Worm (Caenorhabditis elegans) whole organism, mixed stage, embryonic: Measurements from ENCODE around the gene pst-2.

ENCODE experiments used
- M03D4.4 ChIP-seq: sonication (generic microtip); optimal IDR thresholded peaks from 2 replicates; lab custom pipeline; 2017; ENCODE audit warnings: mild to moderate bottlenecking, missing genetic modification characterization, missing compliant biosample characterization
- bed-3 ChIP-seq: fragments of 200-800 bp; sonication (Bioruptor generic); optimal IDR thresholded peaks from 3 replicates; lab custom pipeline; 2018; ENCODE audit warnings: mild to moderate bottlenecking, missing genetic modification characterization, moderate library complexity, missing compliant biosample characterization
- ceh-39 ChIP-seq: fragments of 150-350 bp; optimal IDR thresholded peaks from 2 replicates; lab custom pipeline; 2014; ENCODE audit warnings: missing biosample characterization, missing genetic modification characterization
- ceh-43 ChIP-seq: fragments of 200-800 bp; sonication (Bioruptor generic); optimal IDR thresholded peaks from 2 replicates; lab custom pipeline; 2018; ENCODE audit warnings: mild to moderate bottlenecking, missing genetic modification characterization, moderate library complexity, missing compliant biosample characterization
- ceh-83 ChIP-seq: fragments of 200-800 bp; sonication (Bioruptor generic); optimal IDR thresholded peaks from 2 replicates; lab custom pipeline; 2018; ENCODE audit warnings: mild to moderate bottlenecking, missing genetic modification characterization, missing compliant biosample characterization
- ces-1 ChIP-seq: fragments of 150-350 bp; optimal IDR thresholded peaks from 2 replicates; lab custom pipeline; 2014; ENCODE audit warnings: missing biosample characterization, missing genetic modification reagents, missing genetic modification characterization
- cnd-1 ChIP-seq: fragments of 200-800 bp; sonication (Bioruptor generic); optimal IDR thresholded peaks from 2 replicates; lab custom pipeline; 2018; ENCODE audit warnings: mild to moderate bottlenecking, missing genetic modification characterization, missing compliant biosample characterization
- drap-1 ChIP-seq: fragments of 200-800 bp; sonication (Bioruptor generic); optimal IDR thresholded peaks from 3 replicates; lab custom pipeline; 2018; ENCODE audit warnings: mild to moderate bottlenecking, missing genetic modification characterization, missing compliant biosample characterization
- elt-1 ChIP-seq: sonication (generic microtip); optimal IDR thresholded peaks from 2 replicates; lab custom pipeline; 2017; ENCODE audit warnings: missing genetic modification characterization, mild to moderate bottlenecking, missing compliant biosample characterization, antibody characterized with exemption, moderate library complexity, borderline replicate concordance; ENCODE audit not compliant: insufficient read depth
- flh-1 ChIP-seq: fragments of 200-800 bp; sonication (Bioruptor generic); optimal IDR thresholded peaks from 2 replicates; lab custom pipeline; 2018; ENCODE audit warnings: mild to moderate bottlenecking, missing genetic modification characterization, moderate library complexity, missing compliant biosample characterization
- ham-2 ChIP-seq: fragments of 200-800 bp; sonication (Bioruptor generic); optimal IDR thresholded peaks from 2 replicates; lab custom pipeline; 2018; ENCODE audit warnings: mild to moderate bottlenecking, missing genetic modification characterization, missing compliant biosample characterization
- hlh-1 ChIP-seq: fragments of 150-350 bp; optimal IDR thresholded peaks from 2 replicates; lab custom pipeline; 2014; ENCODE audit warnings: missing biosample characterization, missing genetic modification reagents, missing genetic modification characterization
- lsy-2 ChIP-seq: fragments of 150-350 bp; optimal IDR thresholded peaks from 2 replicates; lab custom pipeline; 2014; ENCODE audit warnings: missing biosample characterization, missing genetic modification characterization
- mep-1 ChIP-seq: fragments of 150-350 bp; optimal IDR thresholded peaks from 2 replicates; lab custom pipeline; 2017; ENCODE audit warnings: missing biosample characterization, missing genetic modification reagents, missing genetic modification characterization, inconsistent platforms
- mls-2 ChIP-seq: sonication (generic microtip); optimal IDR thresholded peaks from 2 replicates; lab custom pipeline; 2016; ENCODE audit warnings: mild to moderate bottlenecking, missing genetic modification characterization, moderate library complexity, missing compliant biosample characterization
- nhr-12 ChIP-seq: fragments of 150-350 bp; optimal IDR thresholded peaks from 2 replicates; lab custom pipeline; 2014; ENCODE audit warnings: missing biosample characterization, missing genetic modification characterization
- nhr-2 ChIP-seq: fragments of 150-350 bp; optimal IDR thresholded peaks from 2 replicates; lab custom pipeline; 2014; ENCODE audit warnings: missing biosample characterization, missing genetic modification characterization
- nhr-237 ChIP-seq: fragments of 150-350 bp; optimal IDR thresholded peaks from 2 replicates; lab custom pipeline; 2014; ENCODE audit warnings: missing biosample characterization, missing genetic modification characterization
- nhr-28 ChIP-seq: fragments of 150-350 bp; optimal IDR thresholded peaks from 2 replicates; lab custom pipeline; 2014; ENCODE audit warnings: missing biosample characterization, missing genetic modification characterization
- nhr-76 ChIP-seq: sonication (generic microtip); optimal IDR thresholded peaks from 2 replicates; lab custom pipeline; 2017; ENCODE audit warnings: missing biosample characterization, missing genetic modification characterization
- pha-4 ChIP-seq: fragments of 150-350 bp; optimal IDR thresholded peaks from 2 replicates; lab custom pipeline; 2018; ENCODE audit warnings: missing biosample characterization, missing genetic modification reagents, missing genetic modification characterization
- sem-2 ChIP-seq: fragments of 200-800 bp; sonication (Bioruptor generic); optimal IDR thresholded peaks from 2 replicates; lab custom pipeline; 2018; ENCODE audit warnings: mild to moderate bottlenecking, missing genetic modification characterization, missing compliant biosample characterization
- snpc-4 ChIP-seq: fragments of 150-350 bp; optimal IDR thresholded peaks from 2 replicates; lab custom pipeline; 2014; ENCODE audit warnings: missing biosample characterization, missing genetic modification characterization
- sptf-1 ChIP-seq: sonication (generic microtip); optimal IDR thresholded peaks from 2 replicates; lab custom pipeline; 2017; ENCODE audit warnings: mild to moderate bottlenecking, missing genetic modification characterization, moderate library complexity, missing compliant biosample characterization
- tbx-8 ChIP-seq: fragments of 200-800 bp; sonication (Bioruptor generic); optimal IDR thresholded peaks from 2 replicates; lab custom pipeline; 2018; ENCODE audit warnings: mild to moderate bottlenecking, missing genetic modification characterization, moderate library complexity, missing compliant biosample characterization
- unc-62 ChIP-seq: fragments of 150-350 bp; optimal IDR thresholded peaks from 2 replicates; lab custom pipeline; 2014; ENCODE audit warnings: missing biosample characterization, missing genetic modification reagents, missing genetic modification characterization
- ztf-11 ChIP-seq: fragments of 150-350 bp; optimal IDR thresholded peaks from 2 replicates; lab custom pipeline; 2014; ENCODE audit warnings: missing biosample characterization, missing genetic modification characterization

Gene pst-2

ce11 chrIII:5683998-5684397, 3.8 kb downstream of the pst-2 start, which contains the start of gene rcan-1:
Gene rcan-1 (minus strand): TSS chrIII:5684098.
- TF ChIP-seq nhr-28 (no peak), nhr-12 (tag; lab: Kevin White, UChicago) (no peak), flh-1 (no peak), unc-62 (no peak), mep-1 (tag; lab: Kevin White, UChicago) (no peak), nhr-76 (tag; lab: Kevin White, UChicago) (no peak), snpc-4 (tag; lab: Kevin White, UChicago) (no peak), mls-2 (tag; lab: Kevin White, UChicago) (no peak), ham-2 (GFP tag; lab: Kevin White, UChicago) (no peak), ceh-39 (no peak), drap-1 (GFP tag; lab: Kevin White, UChicago) (no peak), sem-2 (no peak), hlh-1 (tag; lab: Kevin White, UChicago) (no peak)

DNA sequence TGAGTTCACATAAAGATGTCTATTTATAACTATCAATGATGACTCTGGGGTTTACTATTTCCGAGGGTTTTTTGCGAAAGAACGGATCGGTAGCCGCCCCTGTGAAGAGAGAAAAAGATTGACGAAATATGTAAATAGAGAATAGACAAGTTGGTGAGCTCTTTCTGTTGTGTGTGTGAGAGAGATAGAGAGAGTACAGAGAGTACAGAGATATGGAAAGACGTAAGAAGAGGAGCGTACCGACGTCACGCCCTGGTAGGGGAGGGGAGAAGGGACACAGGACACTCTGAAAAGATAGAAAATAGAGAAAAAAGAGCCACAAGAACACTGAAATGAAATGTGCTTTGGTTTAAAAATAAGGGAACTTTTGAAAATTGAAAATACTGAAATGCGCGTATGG, 8.0 kb downstream of the pst-2 start:
- TF ChIP-seq nhr-237 (no peak), nhr-76 (tag; lab: Kevin White, UChicago) (no peak), pha-4 (tag; lab: Kevin White, UChicago) (peak; percentile 75), lsy-2 (peak; percentile 33), ces-1 (GFP tag; lab: Kevin White, UChicago) (peak; percentile 27)

DNA sequence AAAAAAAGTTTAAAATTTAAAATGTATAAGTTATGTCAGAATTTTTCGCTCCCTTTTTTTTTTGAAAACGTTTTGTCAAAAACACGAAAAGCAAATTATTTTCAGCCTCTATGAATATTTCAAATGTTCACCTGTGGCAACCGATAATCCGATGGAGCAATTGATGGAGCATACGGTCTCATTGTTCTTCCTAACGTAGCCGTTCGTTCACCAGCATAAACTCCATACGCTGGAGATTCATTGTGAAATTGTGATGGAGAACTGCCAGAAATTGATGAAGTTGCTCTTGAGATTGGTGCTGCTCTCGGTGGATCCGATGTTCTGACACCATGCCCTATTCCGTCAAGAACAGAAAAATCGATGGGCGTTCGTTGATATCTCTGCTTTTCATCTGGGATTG, 11.6 kb downstream of the pst-2 start:
- TF ChIP-seq tbx-8 (GFP tag; lab: Kevin White, UChicago), result no peak
- no peak for TF ChIP-seq flh-1
- no peak for TF ChIP-seq bed-3
- no peak for TF ChIP-seq nhr-2 (tag; lab: Kevin White, UChicago)
- TF ChIP-seq snpc-4 (tag; lab: Kevin White, UChicago), result no peak
- no peak for TF ChIP-seq lsy-2
- no peak for TF ChIP-seq ceh-43 (GFP tag; lab: Kevin White, UChicago)
- TF ChIP-seq nhr-76 (tag; lab: Kevin White, UChicago), result no peak
- no peak for TF ChIP-seq ztf-11 (tag; lab: Kevin White, UChicago)
- TF ChIP-seq, all 35 proteins: peak for 0

ce11 chrIII:5692690-5693089, 12.5 kb downstream of the pst-2 start, which contains the start of the genes abi-1 and arle-14:
Gene abi-1 (minus strand): TSS chrIII:5692740.
Gene arle-14 (plus strand): TSS chrIII:5692906.
- TF ChIP-seq sptf-1 (tag; lab: Kevin White, UChicago) (peak; percentile 19), ces-1 (GFP tag; lab: Kevin White, UChicago) (peak; percentile 76), nhr-12 (tag; lab: Kevin White, UChicago) (no peak), mep-1 (tag; lab: Kevin White, UChicago) (peak; percentile 31), lsy-2 (peak; percentile 10)

ce11 chrIII:5693736-5694135, 13.5 kb downstream of the pst-2 start, which contains the start of gene B0336.13:
Gene B0336.13 (plus strand): TSS chrIII:5694036.
- TF ChIP-seq ztf-11 (tag; lab: Kevin White, UChicago) (no peak), unc-62 (no peak), elt-1 (tag; lab: Kevin White, UChicago) (no peak), ceh-83 (GFP tag; lab: Kevin White, UChicago) (no peak), nhr-237 (no peak), nhr-12 (tag; lab: Kevin White, UChicago) (no peak), cnd-1 (tag; lab: Kevin White, UChicago) (no peak), tbx-8 (GFP tag; lab: Kevin White, UChicago) (no peak), bed-3 (no peak), pha-4 (tag; lab: Kevin White, UChicago) (no peak), ceh-43 (GFP tag; lab: Kevin White, UChicago) (no peak)

DNA sequence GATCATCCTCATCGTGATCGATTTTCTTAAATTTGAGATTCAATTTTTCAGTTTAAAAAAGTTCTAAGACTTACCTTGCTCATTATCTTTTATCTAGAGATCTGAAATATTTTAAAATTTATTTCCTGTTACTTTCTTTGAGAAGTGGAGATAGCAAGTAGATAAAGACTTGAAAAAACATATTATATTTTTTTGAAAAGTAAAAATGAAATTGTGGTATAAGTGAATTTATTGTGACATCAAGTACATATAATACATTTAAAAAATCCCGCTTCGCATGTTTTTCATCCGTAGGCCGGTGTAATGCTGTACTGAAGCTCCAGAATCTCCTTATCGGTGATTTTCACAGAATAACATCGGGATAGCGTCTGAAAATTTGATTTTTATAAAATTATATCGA, 17.0 kb downstream of the pst-2 start, which contains the start of gene B0336.7:
B0336.7 (minus strand) TSS at position 101 of the 400 bp plus-strand sequence.
- no peak for TF ChIP-seq mls-2 (tag; lab: Kevin White, UChicago)
- no peak for TF ChIP-seq drap-1 (GFP tag; lab: Kevin White, UChicago)
- no peak for TF ChIP-seq M03D4.4 (tag; lab: Kevin White, UChicago)
